Worm (Caenorhabditis elegans): ENCODE measurements around the gene acbp-6.

Gene acbp-6

DNA sequence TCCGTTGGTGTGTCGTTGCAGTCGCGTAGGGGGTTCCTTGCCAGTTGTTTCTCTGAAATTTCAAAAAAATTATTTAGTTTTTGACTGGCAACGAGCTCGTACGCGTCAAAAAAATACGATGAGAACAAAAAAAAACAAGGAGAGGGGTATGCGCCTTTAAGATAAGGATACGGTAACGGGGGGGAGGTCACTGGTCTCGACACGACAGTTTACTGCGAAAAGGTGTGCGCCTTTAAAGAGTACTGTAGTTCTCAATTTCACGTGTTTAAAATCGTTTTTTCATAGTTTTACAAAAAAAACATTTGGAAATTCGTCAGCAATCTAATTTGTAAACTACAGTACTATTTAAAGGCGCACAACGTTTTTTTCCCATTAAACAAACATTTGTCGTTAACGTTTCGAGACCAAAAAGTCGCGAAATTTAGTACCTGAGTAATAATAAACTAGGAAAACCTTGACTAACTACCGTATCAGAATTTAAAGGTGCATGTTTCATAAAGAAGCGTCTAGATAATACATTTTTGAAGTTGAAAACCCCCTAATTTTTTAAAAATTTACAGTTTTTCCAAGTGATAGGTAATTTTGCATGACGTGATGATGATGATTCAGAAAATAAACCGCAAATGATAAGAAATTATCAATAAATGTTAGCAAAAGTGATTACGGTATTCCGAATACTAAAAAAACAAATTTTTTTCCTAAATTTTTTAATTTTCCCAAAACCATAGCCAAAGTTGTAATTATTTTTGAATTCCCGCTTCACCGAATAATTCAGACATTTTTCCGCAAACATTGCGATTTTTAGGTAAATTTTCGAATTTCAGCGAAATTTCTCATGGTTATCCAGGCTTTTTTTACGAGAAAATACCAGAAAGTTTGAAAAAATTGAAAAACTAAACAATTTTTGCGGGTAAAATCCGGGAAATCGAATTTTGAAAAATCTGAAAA is 790 bp upstream of the acbp-6 start (continued):
- TF ChIP-seq hmg-1.2 (GFP tag; IDR thresholded peaks at IDR 0.05) (no peak; the same call in 1 of the 2 replicates), lir-1 (GFP tag; conservative IDR thresholded peaks at IDR 0.05) (no peak; the same call in 1 of the 2 replicates), tlf-1 (GFP tag; optimal IDR thresholded peaks at IDR 0.05) (no peak), let-526 (GFP tag; IDR thresholded peaks at IDR 0.05) (no peak), F57C9.4 (tag; optimal IDR thresholded peaks at IDR 0.05) (no peak), snpc-3.4 (tag; optimal IDR thresholded peaks at IDR 0.05) (peak; percentile 33), chd-7 (tag; optimal IDR thresholded peaks at IDR 0.05) (peak; percentile 68), Y67H2A.10 (GFP tag; conservative IDR thresholded peaks at IDR 0.05) (no peak), snpc-1.1 (tag; optimal IDR thresholded peaks at IDR 0.05; ENCODE audit: insufficient read depth) (no peak), F33H1.4 (GFP tag; IDR thresholded peaks at IDR 0.05) (peak; percentile 82), him-1 (tag; optimal IDR thresholded peaks at IDR 0.05) (no peak), mcd-1 (GFP tag; IDR thresholded peaks at IDR 0.05) (0 out of 2 replicates have a peak, but pooled peaks have one; percentile 24), fkh-3 (tag; optimal IDR thresholded peaks at IDR 0.05) (peak; percentile 34), egl-44 (GFP tag; IDR thresholded peaks at IDR 0.05) (no peak), ceh-27 (GFP tag; optimal IDR thresholded peaks at IDR 0.05) (no peak), F10E7.11 (tag; optimal IDR thresholded peaks at IDR 0.05) (peak; percentile 60), ccch-3 (GFP tag; optimal IDR thresholded peaks at IDR 0.05) (no peak), lsl-1 (GFP tag; optimal IDR thresholded peaks at IDR 0.05) (peak; percentile 89), hlh-12 (tag; optimal IDR thresholded peaks at IDR 0.05) (no peak), F57A8.1 (GFP tag; optimal IDR thresholded peaks at IDR 0.05) (no peak), lag-1 (GFP tag; IDR thresholded peaks at IDR 0.05) (no peak), nhr-90 (tag; optimal IDR thresholded peaks at IDR 0.05) (no peak), ZK185.1 (tag; optimal IDR thresholded peaks at IDR 0.05; ENCODE audit: poor library complexity, severe bottlenecking) (peak; percentile 43), xnd-1 (tag; optimal IDR thresholded peaks at IDR 0.05) (peak; percentile 65), mes-4 (tag; optimal IDR thresholded peaks at IDR 0.05) (no peak), unc-62 (GFP tag; optimal IDR thresholded peaks at IDR 0.05) (no peak), Y79H2A.3 (GFP tag; conservative IDR thresholded peaks at IDR 0.05) (0 out of 2 replicates have a peak, but pooled peaks have one; percentile 32), B0336.3 (GFP tag; IDR thresholded peaks at IDR 0.05) (peak; percentile 42), nhr-179 (tag; optimal IDR thresholded peaks at IDR 0.05) (no peak), Y95B8A.8 (GFP tag; IDR thresholded peaks at IDR 0.05) (no peak), rpc-1 (optimal IDR thresholded peaks at IDR 0.05) (no peak), rpc-1 (tag; optimal IDR thresholded peaks at IDR 0.05) (no peak), sea-2 (GFP tag; IDR thresholded peaks at IDR 0.05) (no peak), tbx-9 (tag; optimal IDR thresholded peaks at IDR 0.05; ENCODE audit: borderline replicate concordance) (no peak), nfya-1 (tag; optimal IDR thresholded peaks at IDR 0.05; ENCODE audit: borderline replicate concordance, insufficient read depth) (no peak), egrh-3 (GFP tag; IDR thresholded peaks at IDR 0.05) (no peak), ztf-18 (tag; optimal IDR thresholded peaks at IDR 0.05) (no peak), ceh-58 (GFP tag; IDR thresholded peaks at IDR 0.05) (no peak), aptf-3 (GFP tag; IDR thresholded peaks at IDR 0.05) (0 out of 2 replicates have a peak, but pooled peaks have one; percentile 55), gei-17 (GFP tag; optimal IDR thresholded peaks at IDR 0.05) (peak; percentile 46), C06A6.2 (GFP tag; conservative IDR thresholded peaks at IDR 0.05) (no peak), unc-130 (GFP tag; optimal IDR thresholded peaks at IDR 0.05) (no peak), nhr-27 (tag; optimal IDR thresholded peaks at IDR 0.05) (peak; percentile 17), sdz-38 (tag; optimal IDR thresholded peaks at IDR 0.05) (no peak), lin-26 (GFP tag; IDR thresholded peaks at IDR 0.05) (no peak), F22D6.2 (tag; optimal IDR thresholded peaks at IDR 0.05) (no peak), efl-1 (GFP tag; optimal IDR thresholded peaks at IDR 0.05) (peak; percentile 33)
